Fruit fly (Drosophila melanogaster): Measurements from ENCODE around the gene inaF-C.
A peak's percentile ranks its signal among the peaks of the same experiment; 100 is the strongest.

The inaF-C gene

dm6 chrX:11775987-11776587, 44.5 kb upstream of the inaF-C start (continued):
- no peak for TF ChIP-seq Eip74EF (GFP tag; optimal IDR thresholded peaks at IDR 0.05)
- TF ChIP-seq ac (GFP tag; optimal IDR thresholded peaks at IDR 0.05), result peak; percentile 12
- TF ChIP-seq CG7271 (tag; optimal IDR thresholded peaks at IDR 0.05), result no peak
- no peak for TF ChIP-seq wdn (GFP tag; IDR thresholded peaks at IDR 0.05)
- TF ChIP-seq row (GFP tag; IDR thresholded peaks at IDR 0.05), result peak; percentile 74
- peak; percentile 33 for TF ChIP-seq CG10654 (GFP tag; optimal IDR thresholded peaks at IDR 0.05)
- peak; percentile 28 for TF ChIP-seq E2f2 (GFP tag; IDR thresholded peaks at IDR 0.05)
- TF ChIP-seq CG31365 (tag; optimal IDR thresholded peaks at IDR 0.05), result no peak
- TF ChIP-seq pum (GFP tag; optimal IDR thresholded peaks at IDR 0.05), result peak; percentile 49
- TF ChIP-seq CG9215 (GFP tag; IDR thresholded peaks at IDR 0.05), result 0 out of 2 replicates have a peak, but pooled peaks have one; percentile 37
- TF ChIP-seq CG8924 (tag; optimal IDR thresholded peaks at IDR 0.05), result peak; percentile 46
- no peak for TF ChIP-seq crc (GFP tag; optimal IDR thresholded peaks at IDR 0.05)
- peak; percentile 90 for TF ChIP-seq Drgx (GFP tag; IDR thresholded peaks at IDR 0.05)
- TF ChIP-seq zen (tag; optimal IDR thresholded peaks at IDR 0.05), result peak; percentile 52
- TF ChIP-seq CG13424 (tag; optimal IDR thresholded peaks at IDR 0.05), result peak; percentile 64
- TF ChIP-seq Jarid2 (GFP tag; optimal IDR thresholded peaks at IDR 0.05), result peak; percentile 30
- no peak for TF ChIP-seq CG5953 (GFP tag; IDR thresholded peaks at IDR 0.05)
- TF ChIP-seq CG4617 (GFP tag; optimal IDR thresholded peaks at IDR 0.05; ENCODE audit: borderline replicate concordance), result no peak
- peak; percentile 12 for TF ChIP-seq Lhr (GFP tag; optimal IDR thresholded peaks at IDR 0.05)
- 0 out of 2 replicates have a peak, but pooled peaks have one; percentile 38 for TF ChIP-seq E2f1 (GFP tag; IDR thresholded peaks at IDR 0.05)
- no peak for TF ChIP-seq twi (tag; optimal IDR thresholded peaks at IDR 0.05)
- TF ChIP-seq trem (tag; optimal IDR thresholded peaks at IDR 0.05), result peak; percentile 39
- no peak for TF ChIP-seq dm (GFP tag; optimal IDR thresholded peaks at IDR 0.05)
- no peak for TF ChIP-seq CG12155 (GFP tag; optimal IDR thresholded peaks at IDR 0.05)
- TF ChIP-seq CG32532 (GFP tag; IDR thresholded peaks at IDR 0.05), result no peak
- TF ChIP-seq CG12299 (tag; optimal IDR thresholded peaks at IDR 0.05), result no peak
- TF ChIP-seq lbe (GFP tag; optimal IDR thresholded peaks at IDR 0.05), result peak; percentile 69
- peak; percentile 18 for TF ChIP-seq cwo (GFP tag; optimal IDR thresholded peaks at IDR 0.05)
- peak; percentile 31 for TF ChIP-seq Mes4 (GFP tag; optimal IDR thresholded peaks at IDR 0.05)
- TF ChIP-seq nerfin-1 (tag; optimal IDR thresholded peaks at IDR 0.05), result peak; percentile 43
- TF ChIP-seq CG17829 (tag; optimal IDR thresholded peaks at IDR 0.05), result peak; percentile 80
- TF ChIP-seq Hr51 (GFP tag; optimal IDR thresholded peaks at IDR 0.05), result no peak
- TF ChIP-seq cato (GFP tag; optimal IDR thresholded peaks at IDR 0.05; ENCODE audit: borderline replicate concordance), result no peak
- peak; percentile 36 for TF ChIP-seq Hsf (GFP tag; optimal IDR thresholded peaks at IDR 0.05)
- TF ChIP-seq abd-A (tag; optimal IDR thresholded peaks at IDR 0.05), result no peak
- peak; percentile 63 for TF ChIP-seq CG16815 (GFP tag; optimal IDR thresholded peaks at IDR 0.05)
- TF ChIP-seq Sox100B (GFP tag; optimal IDR thresholded peaks at IDR 0.05), result peak; percentile 39
- no peak for TF ChIP-seq CG9932 (GFP tag; IDR thresholded peaks at IDR 0.05)
- peak; percentile 76 for TF ChIP-seq gem (tag; optimal IDR thresholded peaks at IDR 0.05)
- TF ChIP-seq Fer1 (GFP tag; optimal IDR thresholded peaks at IDR 0.05), result no peak
- peak; percentile 69; the same call in 2 of the 3 replicates for TF ChIP-seq ci (GFP tag; IDR thresholded peaks at IDR 0.05)
- peak; percentile 52 for TF ChIP-seq CG6813 (GFP tag; optimal IDR thresholded peaks at IDR 0.05)
- TF ChIP-seq eve (GFP tag; optimal IDR thresholded peaks at IDR 0.05), result no peak
- TF ChIP-seq Mrtf (GFP tag; IDR thresholded peaks at IDR 0.05), result peak; percentile 50; the same call in 1 of the 3 replicates
- TF ChIP-seq CG42726 (GFP tag; IDR thresholded peaks at IDR 0.05; ENCODE audit: partially characterized antibody), result no peak
- peak; percentile 48 for TF ChIP-seq Antp (GFP tag; optimal IDR thresholded peaks at IDR 0.05)
- peak; percentile 62 for TF ChIP-seq ATbp (GFP tag; optimal IDR thresholded peaks at IDR 0.05)
- no peak for TF ChIP-seq Sin3A (optimal IDR thresholded peaks at IDR 0.05)
- TF ChIP-seq hkb (optimal IDR thresholded peaks at IDR 0.05), result no peak
- TF ChIP-seq hkb (GFP tag; IDR thresholded peaks at IDR 0.05), result 0 out of 2 replicates have a peak, but pooled peaks have one; percentile 18
